Worm (Caenorhabditis elegans) whole organism, early embryonic: ENCODE data around the gene F10E9.7.

Experiments used
- aly-1 ChIP-seq: sonication (generic microtip); optimal IDR thresholded peaks from 2 replicates; lab custom pipeline; 2016; ENCODE audit warnings: missing genetic modification characterization, missing compliant biosample characterization
- ama-1 ChIP-seq: fragments of 150-350 bp; optimal IDR thresholded peaks from 2 replicates; lab custom pipeline; 2014
- flt-1 ChIP-seq: fragments of 200-800 bp; sonication (Bioruptor generic); IDR thresholded peaks from 2 replicates; pipeline ENCODE4 v1.3.6; 2022; ENCODE audit warnings: missing genetic modification characterization, missing compliant biosample characterization
- hnd-1 ChIP-seq: sonication (generic microtip); optimal IDR thresholded peaks from 2 replicates; lab custom pipeline; 2016; ENCODE audit warnings: missing genetic modification characterization, missing compliant biosample characterization
- pes-1 ChIP-seq: fragments of 200-800 bp; sonication (Bioruptor generic); IDR thresholded peaks from 2 replicates; pipeline ENCODE4 v1.3.6; 2022; ENCODE audit warnings: missing genetic modification reagents, missing genetic modification characterization, missing compliant biosample characterization
- tbx-11 ChIP-seq: fragments of 200-800 bp; sonication (Bioruptor generic); IDR thresholded peaks from 2 replicates; pipeline ENCODE4 v1.3.6; 2022; ENCODE audit warnings: missing genetic modification characterization, missing compliant biosample characterization
- tra-4 ChIP-seq: sonication (generic microtip); optimal IDR thresholded peaks from 2 replicates; lab custom pipeline; 2017; ENCODE audit warnings: missing genetic modification characterization, missing compliant biosample characterization

ce11 chrIII:8312393-8312792, 5.2 kb upstream of the F10E9.7 start, which contains the start of gene F10E9.2:
- TF ChIP-seq tbx-11 (GFP tag; lab: Robert Waterston, UW): no peak
- TF ChIP-seq ama-1: no peak
- no peak for TF ChIP-seq aly-1 (tag; lab: Kevin White, UChicago)
- TF ChIP-seq flt-1 (GFP tag; lab: Robert Waterston, UW): no peak
- no peak for TF ChIP-seq tra-4
- TF ChIP-seq hnd-1: no peak
- no peak for TF ChIP-seq pes-1 (GFP tag; lab: Robert Waterston, UW)
